Worm (Caenorhabditis elegans): ENCODE measurements around the gene C47G2.4.

The C47G2.4 gene

DNA sequence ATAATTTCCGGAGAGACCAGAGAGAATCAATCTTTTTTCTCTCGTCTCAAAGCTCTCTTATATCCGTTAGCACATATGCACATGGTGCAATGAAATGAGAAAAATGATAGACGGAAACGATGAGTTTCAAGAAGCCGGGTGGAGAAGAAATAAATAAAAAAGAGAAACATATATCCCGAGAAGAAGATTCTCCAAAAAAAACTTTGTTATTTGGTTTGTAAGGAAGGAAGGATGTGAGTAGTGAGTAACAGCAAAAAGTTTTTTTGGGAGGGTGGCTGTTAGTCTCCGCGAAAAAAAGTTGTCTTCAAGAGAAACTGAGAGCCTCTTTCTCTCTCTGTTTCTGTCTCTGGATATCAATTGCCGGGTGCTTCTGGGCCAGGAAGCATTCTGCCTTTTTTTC, 23.3 kb upstream of the C47G2.4 start:
- no peak for TF ChIP-seq egl-27 (tag; optimal IDR thresholded peaks at IDR 0.05)
- TF ChIP-seq mbf-1 (tag; optimal IDR thresholded peaks at IDR 0.05), result no peak
- no peak for TF ChIP-seq sma-3 (GFP tag; optimal IDR thresholded peaks at IDR 0.05)
- TF ChIP-seq crh-2 (tag; optimal IDR thresholded peaks at IDR 0.05), result no peak
- no peak for TF ChIP-seq nhr-6 (tag; optimal IDR thresholded peaks at IDR 0.05)
- no peak for TF ChIP-seq lin-39 (tag; optimal IDR thresholded peaks at IDR 0.05)
- TF ChIP-seq fos-1 (tag; optimal IDR thresholded peaks at IDR 0.05), result no peak
- no peak for TF ChIP-seq gmeb-1 (tag; optimal IDR thresholded peaks at IDR 0.05)
- peak in 1 of 2 experiments; percentile 28 for TF ChIP-seq mdl-1 (tag; optimal IDR thresholded peaks at IDR 0.05)
- TF ChIP-seq ztf-4 (tag; optimal IDR thresholded peaks at IDR 0.05), result no peak
- TF ChIP-seq C34F6.9 (tag; optimal IDR thresholded peaks at IDR 0.05), result peak; percentile 27
- no peak for TF ChIP-seq ama-1 (optimal IDR thresholded peaks at IDR 0.05)
- TF ChIP-seq nhr-23 (tag; optimal IDR thresholded peaks at IDR 0.05), result no peak
- TF ChIP-seq unc-55 (GFP tag; optimal IDR thresholded peaks at IDR 0.05), result peak; percentile 28
- TF ChIP-seq nhr-237 (tag; optimal IDR thresholded peaks at IDR 0.05), result no peak
- no peak for TF ChIP-seq zag-1 (tag; optimal IDR thresholded peaks at IDR 0.05)
- TF ChIP-seq nhr-129 (tag; optimal IDR thresholded peaks at IDR 0.05), result peak; percentile 12
- no peak for TF ChIP-seq dmd-4 (tag; optimal IDR thresholded peaks at IDR 0.05)
- no peak for TF ChIP-seq ztf-11 (tag; optimal IDR thresholded peaks at IDR 0.05)
- no peak for TF ChIP-seq unc-39 (tag; optimal IDR thresholded peaks at IDR 0.05)
- no peak for TF ChIP-seq sma-9 (GFP tag; optimal IDR thresholded peaks at IDR 0.05)
- no peak for TF ChIP-seq sma-9 (tag; optimal IDR thresholded peaks at IDR 0.05)
- TF ChIP-seq nhr-21 (tag; optimal IDR thresholded peaks at IDR 0.05), result no peak
- TF ChIP-seq lin-11 (tag; optimal IDR thresholded peaks at IDR 0.05), result no peak
- no peak for TF ChIP-seq ZK546.5 (tag; optimal IDR thresholded peaks at IDR 0.05)
- no peak for TF ChIP-seq nhr-10 (tag; optimal IDR thresholded peaks at IDR 0.05)
- no peak for TF ChIP-seq nhr-11 (tag; optimal IDR thresholded peaks at IDR 0.05)
- no peak for TF ChIP-seq elt-3 (tag; optimal IDR thresholded peaks at IDR 0.05)

DNA sequence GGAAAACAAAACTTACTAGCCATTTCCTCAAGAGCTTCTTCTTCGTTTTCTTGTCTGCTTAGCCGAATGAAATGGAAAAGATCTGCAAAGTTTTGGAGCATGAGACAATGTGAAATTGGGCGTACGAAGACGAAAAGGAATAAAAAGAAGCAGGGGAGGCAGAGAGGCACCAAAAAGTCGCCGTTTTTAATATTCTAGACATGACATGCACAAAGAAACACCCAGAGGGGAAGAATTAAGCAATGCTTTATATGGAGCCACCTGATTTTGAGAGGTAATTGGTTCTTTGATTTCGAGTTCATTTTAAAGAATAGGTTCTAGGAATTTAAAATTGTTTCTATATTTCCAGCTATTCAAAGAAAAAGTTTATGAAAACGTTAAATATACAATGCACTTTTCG, 20.8 kb upstream of the C47G2.4 start, which contains the start of gene T24F1.4:
Gene T24F1.4 (minus strand): TSS at position 101 of the 400 bp plus-strand sequence.
- TF ChIP-seq alr-1 (tag; optimal IDR thresholded peaks at IDR 0.05), result no peak

DNA sequence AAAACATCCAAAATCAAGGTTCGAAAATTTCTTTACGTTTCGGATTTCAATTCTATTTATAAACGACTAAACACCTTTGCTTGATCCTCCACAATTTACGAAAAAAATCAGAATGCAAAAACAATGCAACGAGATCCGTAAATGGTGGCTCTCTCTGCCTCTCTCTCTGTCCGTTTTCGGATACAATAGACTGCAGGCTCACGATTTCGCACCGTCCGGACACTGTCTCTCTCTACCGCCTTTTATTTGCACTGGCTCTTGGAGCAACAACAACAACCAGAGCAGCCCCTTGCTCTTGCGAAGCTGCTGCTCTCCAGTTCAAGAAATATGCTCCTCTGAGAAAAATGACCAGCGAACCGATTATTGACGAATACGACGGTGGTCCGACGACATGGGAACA, 18.8 kb upstream of the C47G2.4 start, which contains the start of gene T24F1.7:
Gene T24F1.7 (plus strand): TSS at position 301 of the 400 bp plus-strand sequence.
- TF ChIP-seq crh-2 (tag; optimal IDR thresholded peaks at IDR 0.05), result no peak
- TF ChIP-seq lin-39 (tag; optimal IDR thresholded peaks at IDR 0.05), result no peak
- no peak for TF ChIP-seq nhr-6 (tag; optimal IDR thresholded peaks at IDR 0.05)
- TF ChIP-seq lin-11 (tag; optimal IDR thresholded peaks at IDR 0.05), result no peak
- no peak for TF ChIP-seq ztf-4 (tag; optimal IDR thresholded peaks at IDR 0.05)
- TF ChIP-seq C34F6.9 (tag; optimal IDR thresholded peaks at IDR 0.05), result no peak
- no peak for TF ChIP-seq ceh-82 (tag; optimal IDR thresholded peaks at IDR 0.05)
- TF ChIP-seq elt-1 (tag; optimal IDR thresholded peaks at IDR 0.05), result no peak
- TF ChIP-seq alr-1 (tag; optimal IDR thresholded peaks at IDR 0.05), result no peak
- TF ChIP-seq nhr-129 (tag; optimal IDR thresholded peaks at IDR 0.05), result no peak
- TF ChIP-seq blmp-1 (tag; optimal IDR thresholded peaks at IDR 0.05; ENCODE audit: insufficient read depth), result no peak
- no peak for TF ChIP-seq zag-1 (tag; optimal IDR thresholded peaks at IDR 0.05)
- TF ChIP-seq nhr-10 (tag; optimal IDR thresholded peaks at IDR 0.05), result no peak
- no peak for TF ChIP-seq lsy-2 (tag; optimal IDR thresholded peaks at IDR 0.05)
- no peak for TF ChIP-seq sma-3 (GFP tag; optimal IDR thresholded peaks at IDR 0.05)
- no peak for TF ChIP-seq dmd-4 (tag; optimal IDR thresholded peaks at IDR 0.05)

DNA sequence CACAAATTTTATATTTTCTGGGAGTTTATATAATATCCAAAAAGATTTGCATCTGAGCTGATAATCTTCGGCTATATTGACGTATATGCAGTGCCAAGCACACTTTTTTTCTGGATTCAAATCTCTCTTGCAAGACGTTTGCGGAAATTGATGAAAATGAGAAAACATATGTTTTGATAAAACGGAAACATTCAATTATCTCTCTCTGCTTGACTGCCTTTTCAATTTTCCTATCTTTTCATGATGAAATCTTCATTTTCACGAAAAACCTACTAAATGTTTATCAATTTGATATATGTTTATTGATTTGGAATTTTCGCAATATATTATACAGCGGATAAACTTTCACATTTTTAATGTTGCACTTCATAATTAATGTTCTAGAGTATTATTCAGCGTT, 14.5 kb upstream of the C47G2.4 start:
- TF ChIP-seq blmp-1 (tag; optimal IDR thresholded peaks at IDR 0.05; ENCODE audit: insufficient read depth) (peak; percentile 10), egl-27 (tag; optimal IDR thresholded peaks at IDR 0.05) (no peak), lsy-2 (tag; optimal IDR thresholded peaks at IDR 0.05) (peak in 1 of 2 experiments; percentile 5), nhr-129 (tag; optimal IDR thresholded peaks at IDR 0.05) (peak; percentile 15), ceh-82 (tag; optimal IDR thresholded peaks at IDR 0.05) (no peak)

DNA sequence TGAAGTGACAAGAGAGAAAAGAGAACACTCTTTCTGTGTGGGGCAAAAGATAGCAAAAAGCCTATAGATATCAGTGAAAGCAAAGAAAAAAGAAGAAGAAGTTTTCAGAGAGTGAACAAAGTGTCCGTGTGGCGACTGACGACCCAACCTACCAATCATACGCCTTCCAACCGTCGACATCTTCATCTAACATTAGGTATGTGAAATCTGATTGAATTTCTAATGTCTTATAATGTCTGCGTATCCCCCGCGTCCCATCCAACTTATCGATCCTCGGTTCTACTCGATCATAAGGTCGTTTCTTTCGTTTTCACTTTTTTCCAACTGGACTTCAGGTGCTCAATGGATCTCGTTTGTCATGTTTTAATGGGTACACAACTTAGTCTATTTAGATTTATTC, 13.9 kb upstream of the C47G2.4 start:
- TF ChIP-seq nhr-129 (tag; optimal IDR thresholded peaks at IDR 0.05), result peak; percentile 26
- TF ChIP-seq skn-1 (tag; optimal IDR thresholded peaks at IDR 0.05), result no peak
- peak; percentile 61 for TF ChIP-seq nhr-25 (tag; optimal IDR thresholded peaks at IDR 0.05)
- no peak for TF ChIP-seq ztf-11 (tag; optimal IDR thresholded peaks at IDR 0.05)
- peak; percentile 92 for TF ChIP-seq blmp-1 (tag; optimal IDR thresholded peaks at IDR 0.05; ENCODE audit: insufficient read depth)
